Fruit fly (Drosophila melanogaster) whole organism, embryonic: ENCODE measurements around the gene Srr.

Experiments used
- Bdp1 ChIP-seq: fragments of 200-800 bp; sonication (Bioruptor generic); optimal IDR thresholded peaks from 3 replicates; lab custom pipeline; 2016; ENCODE audit warnings: missing biosample characterization, missing genetic modification characterization
- CG10979 ChIP-seq: fragments of 200-800 bp; sonication (Bioruptor generic); optimal IDR thresholded peaks from 2 replicates; lab custom pipeline; 2018; ENCODE audit warnings: missing biosample characterization, mild to moderate bottlenecking, missing genetic modification characterization, moderate library complexity
- CG15514 ChIP-seq: fragments of 200-800 bp; sonication (Bioruptor generic); optimal IDR thresholded peaks from 3 replicates; lab custom pipeline; 2017; ENCODE audit warnings: missing biosample characterization, missing genetic modification characterization, mild to moderate bottlenecking, moderate library complexity, missing genetic modification reagents
- CG17829 ChIP-seq: fragments of 200-800 bp; optimal IDR thresholded peaks from 2 replicates; lab custom pipeline; 2019; ENCODE audit warnings: missing biosample characterization, mild to moderate bottlenecking, missing genetic modification characterization, moderate library complexity
- CG6272 ChIP-seq: fragments of 200-800 bp; sonication (Bioruptor generic); IDR thresholded peaks from 2 replicates; pipeline ENCODE4 v1.3.6; 2022; ENCODE audit warnings: missing biosample characterization, missing genetic modification characterization
- CG6813 ChIP-seq: fragments of 200-800 bp; sonication (Bioruptor generic); optimal IDR thresholded peaks from 2 replicates; lab custom pipeline; 2017; ENCODE audit warnings: missing biosample characterization, missing genetic modification characterization, mild to moderate bottlenecking, moderate library complexity, missing genetic modification reagents
- E2f1 ChIP-seq: fragments of 200-800 bp; sonication (Bioruptor generic); IDR thresholded peaks from 2 replicates; pipeline ENCODE4 v1.3.6; 2022; ENCODE audit warnings: missing biosample characterization, missing genetic modification characterization
- HmgD ChIP-seq: fragments of 200-800 bp; sonication (Bioruptor generic); optimal IDR thresholded peaks from 3 replicates; lab custom pipeline; 2016; ENCODE audit warnings: missing biosample characterization, missing genetic modification characterization
- croc ChIP-seq: fragments of 200-800 bp; sonication (Bioruptor generic); conservative IDR thresholded peaks from 3 replicates; pipeline ENCODE4 v1.3.6; 2022; ENCODE audit warnings: missing biosample characterization, missing genetic modification characterization
- grau ChIP-seq: fragments of 200-800 bp; optimal IDR thresholded peaks from 3 replicates; lab custom pipeline; 2019; ENCODE audit warnings: missing biosample characterization, mild to moderate bottlenecking, missing genetic modification characterization, moderate library complexity
- oc ChIP-seq: fragments of 200-800 bp; sonication (Bioruptor generic); optimal IDR thresholded peaks from 2 replicates; lab custom pipeline; 2018; ENCODE audit warnings: missing biosample characterization, mild to moderate bottlenecking, missing genetic modification characterization, moderate library complexity
- pfk ChIP-seq: fragments of 200-800 bp; sonication (Bioruptor generic); optimal IDR thresholded peaks from 2 replicates; lab custom pipeline; 2018; ENCODE audit warnings: missing biosample characterization, mild to moderate bottlenecking, missing genetic modification characterization, moderate library complexity
- sob ChIP-seq: fragments of 200-800 bp; sonication (Bioruptor generic); IDR thresholded peaks from 2 replicates; pipeline ENCODE4 v1.3.6; 2022; ENCODE audit warnings: missing biosample characterization, missing genetic modification characterization
- tll ChIP-seq, 2 experiments: fragments of 200-800 bp in 1 of 2; fragments of >200 bp in 1 of 2; sonication (Bioruptor generic) in 1 of 2; optimal IDR thresholded peaks; 2 replicates each; lab custom pipeline; 2017 to 2019; ENCODE audit warnings: missing biosample characterization in 2 of 2, missing genetic modification characterization in 2 of 2, mild to moderate bottlenecking in 1 of 2, moderate library complexity in 1 of 2

DNA sequence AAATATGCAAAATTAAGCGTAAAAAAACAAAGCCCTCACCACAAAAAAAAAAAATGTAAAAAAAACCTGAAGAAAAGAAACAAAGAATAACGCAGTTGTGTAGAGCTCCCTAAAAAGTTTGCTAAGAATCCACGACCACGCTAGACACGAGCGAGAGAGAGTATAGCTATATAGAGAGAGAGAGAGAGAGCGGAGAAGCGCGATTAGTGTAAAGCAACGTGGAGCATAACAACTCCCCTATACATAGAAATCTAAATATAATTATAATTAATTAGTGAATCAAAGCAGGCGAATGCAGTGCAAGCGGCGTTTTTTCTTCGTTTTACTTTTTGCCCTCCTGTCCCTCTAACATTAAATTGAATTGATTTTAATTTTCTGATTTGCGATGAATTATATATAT lies 5.8 kb upstream of the Srr start:
- TF ChIP-seq sob (GFP tag; lab: Robert Waterston, UW) (no peak), CG6272 (GFP tag; lab: Robert Waterston, UW) (no peak), oc (tag; lab: Kevin White, UChicago) (no peak), CG17829 (no peak), HmgD (no peak), CG6813 (GFP tag; lab: Kevin White, UChicago) (no peak), CG15514 (GFP tag; lab: Kevin White, UChicago) (no peak), CG10979 (tag; lab: Kevin White, UChicago) (no peak), E2f1 (GFP tag; lab: Robert Waterston, UW) (no peak), pfk (GFP tag; lab: Kevin White, UChicago) (no peak), croc (GFP tag; lab: Robert Waterston, UW) (no peak), tll (GFP tag; optimal IDR thresholded peaks at IDR 0.05; lab: Kevin White, UChicago) (no peak), Bdp1 (no peak), grau (tag; lab: Kevin White, UChicago) (no peak)
